Fruit fly (Drosophila melanogaster): ENCODE data around the gene CG42460.

Gene CG42460

dm6 chr2L:3422753-3423152 lies 34.5 kb upstream of the CG42460 start:
- TF ChIP-seq Ada2b (GFP tag; IDR thresholded peaks at IDR 0.05) (no peak), mam (GFP tag; optimal IDR thresholded peaks at IDR 0.05) (no peak), pho (GFP tag; optimal IDR thresholded peaks at IDR 0.05) (no peak), E2f2 (GFP tag; IDR thresholded peaks at IDR 0.05) (peak; percentile 12; the same call in 1 of the 2 replicates), CG7963 (GFP tag; IDR thresholded peaks at IDR 0.05; ENCODE audit: partially characterized antibody) (no peak), bbx (GFP tag; IDR thresholded peaks at IDR 0.05; ENCODE audit: partially characterized antibody) (no peak), aop (GFP tag; IDR thresholded peaks at IDR 0.05) (0 out of 2 replicates have a peak, but pooled peaks have one; percentile 25), kni (GFP tag; optimal IDR thresholded peaks at IDR 0.05) (peak; percentile 19), exex (tag; optimal IDR thresholded peaks at IDR 0.05) (no peak), grau (tag; optimal IDR thresholded peaks at IDR 0.05) (no peak), Med (GFP tag) (peak; percentile 63), slou (GFP tag; optimal IDR thresholded peaks at IDR 0.05) (no peak), CkIIα-i1 (GFP tag; IDR thresholded peaks at IDR 0.05) (no peak), CG10565 (GFP tag; optimal IDR thresholded peaks at IDR 0.05) (no peak), fu2 (GFP tag; optimal IDR thresholded peaks at IDR 0.05) (no peak), CG11696 (GFP tag; IDR thresholded peaks at IDR 0.05) (no peak), Fer2 (tag; optimal IDR thresholded peaks at IDR 0.05) (no peak), gfzf (GFP tag; optimal IDR thresholded peaks at IDR 0.05) (no peak), inv (GFP tag; IDR thresholded peaks at IDR 0.05; ENCODE audit: partially characterized antibody) (no peak), CG12104 (GFP tag; optimal IDR thresholded peaks at IDR 0.05) (no peak), CG31224 (GFP tag; IDR thresholded peaks at IDR 0.05) (no peak), tio (GFP tag; optimal IDR thresholded peaks at IDR 0.05) (no peak), sqz (GFP tag; optimal IDR thresholded peaks at IDR 0.05) (peak; percentile 17), CG18262 (tag; optimal IDR thresholded peaks at IDR 0.05) (no peak), CG7556 (GFP tag; optimal IDR thresholded peaks at IDR 0.05) (no peak), scrt (GFP tag; optimal IDR thresholded peaks at IDR 0.05) (no peak), CG10543 (GFP tag; optimal IDR thresholded peaks at IDR 0.05) (no peak), CG6254 (GFP tag; optimal IDR thresholded peaks at IDR 0.05) (no peak), Optix (GFP tag; IDR thresholded peaks at IDR 0.05) (no peak), CG14014 (GFP tag; IDR thresholded peaks at IDR 0.05) (no peak), CG11504 (tag; optimal IDR thresholded peaks at IDR 0.05) (no peak), toy (GFP tag; IDR thresholded peaks at IDR 0.05) (no peak), C15 (GFP tag; IDR thresholded peaks at IDR 0.05) (no peak), Hand (GFP tag; optimal IDR thresholded peaks at IDR 0.05) (no peak), grn (GFP tag; optimal IDR thresholded peaks at IDR 0.05) (no peak), CG16813 (GFP tag; IDR thresholded peaks at IDR 0.05; ENCODE audit: partially characterized antibody) (no peak), NK7.1 (GFP tag; optimal IDR thresholded peaks at IDR 0.05) (no peak), chn (GFP tag; optimal IDR thresholded peaks at IDR 0.05) (no peak), CG4360 (GFP tag; IDR thresholded peaks at IDR 0.05) (no peak), ab (GFP tag; optimal IDR thresholded peaks at IDR 0.05) (no peak), insv (GFP tag; optimal IDR thresholded peaks at IDR 0.05) (peak in 1 of 2 experiments; percentile 87), CG10267 (tag; optimal IDR thresholded peaks at IDR 0.05) (no peak), tap (tag; optimal IDR thresholded peaks at IDR 0.05) (no peak), Adf1 (GFP tag; IDR thresholded peaks at IDR 0.05) (peak; percentile 49; the same call in 1 of the 2 replicates), trh (GFP tag; optimal IDR thresholded peaks at IDR 0.05) (no peak), Deaf1 (tag; optimal IDR thresholded peaks at IDR 0.05) (peak; percentile 42), stc (GFP tag; IDR thresholded peaks at IDR 0.05) (peak; percentile 42; the same call in 1 of the 2 replicates), danr (GFP tag; IDR thresholded peaks at IDR 0.05) (no peak), Jarid2 (GFP tag; optimal IDR thresholded peaks at IDR 0.05) (peak; percentile 78), CG42726 (GFP tag; IDR thresholded peaks at IDR 0.05; ENCODE audit: partially characterized antibody) (0 out of 2 replicates have a peak, but pooled peaks have one; percentile 10), CG2199 (GFP tag; IDR thresholded peaks at IDR 0.05) (0 out of 3 replicates have a peak, but pooled peaks have one; percentile 16)
